Worm (Caenorhabditis elegans) whole organism, L3 larva: ENCODE data around the gene C04E6.8.

Experiments
- fos-1 ChIP-seq: fragments of 150-350 bp; optimal IDR thresholded peaks from 2 replicates; lab custom pipeline; 2014; ENCODE audit warnings: missing biosample characterization, missing genetic modification characterization
- jun-1 ChIP-seq: fragments of 150-350 bp; optimal IDR thresholded peaks from 2 replicates; lab custom pipeline; 2014; ENCODE audit warnings: missing biosample characterization, missing genetic modification reagents, missing genetic modification characterization
- lsy-12 ChIP-seq: sonication (generic microtip); optimal IDR thresholded peaks from 2 replicates; lab custom pipeline; 2016; ENCODE audit warnings: mild to moderate bottlenecking, missing genetic modification characterization, missing compliant biosample characterization
- mml-1 ChIP-seq: fragments of 150-350 bp; sonication (generic microtip); optimal IDR thresholded peaks from 3 replicates; lab custom pipeline; 2014; ENCODE audit warnings: missing biosample characterization, missing genetic modification characterization
- nhr-23 ChIP-seq: fragments of 150-350 bp; optimal IDR thresholded peaks from 2 replicates; lab custom pipeline; 2014; ENCODE audit warnings: missing biosample characterization, missing genetic modification reagents, missing genetic modification characterization
- nhr-77 ChIP-seq: fragments of 150-350 bp; optimal IDR thresholded peaks from 2 replicates; lab custom pipeline; 2014; ENCODE audit warnings: missing biosample characterization, missing genetic modification characterization
- pha-4 ChIP-seq: fragments of 150-350 bp; optimal IDR thresholded peaks from 2 replicates; lab custom pipeline; 2014; ENCODE audit warnings: missing biosample characterization, missing genetic modification reagents, missing genetic modification characterization
- unc-39 ChIP-seq: sonication (generic microtip); optimal IDR thresholded peaks from 4 replicates; lab custom pipeline; 2017; ENCODE audit warnings: missing biosample characterization, missing genetic modification characterization
- unc-62 ChIP-seq: fragments of 150-350 bp; sonication (generic microtip); optimal IDR thresholded peaks from 4 replicates; lab custom pipeline; 2014; ENCODE audit warnings: missing biosample characterization, missing genetic modification reagents, missing genetic modification characterization
- ztf-11 ChIP-seq: fragments of 150-350 bp; optimal IDR thresholded peaks from 2 replicates; lab custom pipeline; 2014; ENCODE audit warnings: missing biosample characterization, missing genetic modification characterization

DNA sequence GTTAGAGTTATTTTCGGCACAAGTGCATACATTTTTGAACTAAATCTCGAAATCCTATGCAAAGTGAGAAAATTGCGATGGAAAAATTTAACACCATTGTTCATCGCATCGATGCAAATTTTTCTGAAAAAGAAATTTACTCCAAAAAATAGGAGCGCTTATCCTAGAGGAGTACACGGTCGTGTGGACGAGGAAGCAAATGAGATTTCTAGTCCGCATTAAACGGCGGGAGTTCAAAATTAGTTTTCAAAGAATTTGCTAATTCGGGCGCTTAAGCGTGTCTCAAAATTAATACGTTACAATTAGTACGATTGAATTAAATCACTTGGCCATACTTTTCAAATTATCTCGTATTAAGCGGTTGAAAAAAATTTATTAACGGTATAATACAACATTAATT lies 34.1 kb upstream of the C04E6.8 start, which contains the start of gene lrpr-1:
- TF ChIP-seq nhr-77 (tag; lab: Kevin White, UChicago) (no peak), jun-1 (tag; lab: Kevin White, UChicago) (peak; percentile 42), ztf-11 (tag; lab: Kevin White, UChicago) (no peak), unc-62 (GFP tag; lab: Kevin White, UChicago) (no peak), nhr-23 (peak; percentile 82), fos-1 (no peak), unc-39 (tag; lab: Kevin White, UChicago) (no peak), pha-4 (no peak), lsy-12 (peak; percentile 80), mml-1 (tag; lab: Kevin White, UChicago) (no peak)
